Fruit fly (Drosophila melanogaster) whole organism, embryonic: ENCODE results near the gene MICAL-like.

Experiments
- Abd-B ChIP-seq: fragments of 200-800 bp; sonication (Bioruptor generic); optimal IDR thresholded peaks from 2 replicates; lab custom pipeline; 2018; ENCODE audit warnings: missing biosample characterization, mild to moderate bottlenecking, missing genetic modification characterization, moderate library complexity
- C15 ChIP-seq: fragments of 200-800 bp; sonication (Bioruptor generic); IDR thresholded peaks from 3 replicates; pipeline ENCODE4 v1.3.6; 2022; ENCODE audit warnings: missing biosample characterization, missing genetic modification characterization
- CG11247 ChIP-seq: fragments of 200-800 bp; sonication (Bioruptor generic); IDR thresholded peaks from 2 replicates; pipeline ENCODE4 v1.3.6; 2022; ENCODE audit warnings: missing biosample characterization, missing genetic modification characterization
- CG11456 ChIP-seq: fragments of 200-800 bp; sonication (Bioruptor generic); IDR thresholded peaks from 3 replicates; pipeline ENCODE4 v1.3.6; 2022; ENCODE audit warnings: missing biosample characterization, missing genetic modification characterization
- CG1233 ChIP-seq: fragments of 200-800 bp; sonication (Bioruptor generic); optimal IDR thresholded peaks from 4 replicates; lab custom pipeline; 2018; ENCODE audit warnings: missing biosample characterization, mild to moderate bottlenecking, missing genetic modification characterization
- CG14050 ChIP-seq: fragments of 200-800 bp; sonication (Bioruptor generic); IDR thresholded peaks from 3 replicates; pipeline ENCODE4 v1.3.6; 2022; ENCODE audit warnings: missing biosample characterization, missing genetic modification characterization
- CG15269 ChIP-seq: fragments of 200-800 bp; sonication (Bioruptor generic); optimal IDR thresholded peaks from 2 replicates; lab custom pipeline; 2018; ENCODE audit warnings: missing biosample characterization, mild to moderate bottlenecking, missing genetic modification characterization, moderate library complexity
- CG17359 ChIP-seq: fragments of 200-800 bp; sonication (Bioruptor generic); optimal IDR thresholded peaks from 3 replicates; lab custom pipeline; 2018; ENCODE audit warnings: missing biosample characterization, mild to moderate bottlenecking, missing genetic modification characterization, moderate library complexity
- CG2116 ChIP-seq: fragments of 200-800 bp; sonication (Bioruptor generic); optimal IDR thresholded peaks from 3 replicates; lab custom pipeline; 2018; ENCODE audit warnings: missing biosample characterization, mild to moderate bottlenecking, missing genetic modification characterization
- CG31441 ChIP-seq: fragments of 200-800 bp; sonication (Bioruptor generic); IDR thresholded peaks from 2 replicates; pipeline ENCODE4 v1.3.6; 2022; ENCODE audit warnings: missing biosample characterization, missing genetic modification characterization
- CG4820 ChIP-seq: fragments of 200-800 bp; sonication (Bioruptor generic); optimal IDR thresholded peaks from 3 replicates; lab custom pipeline; 2016; ENCODE audit warnings: missing biosample characterization, missing genetic modification characterization
- CG5953 ChIP-seq: fragments of 200-800 bp; sonication (Bioruptor generic); IDR thresholded peaks from 2 replicates; pipeline ENCODE4 v1.3.6; 2022; ENCODE audit warnings: missing biosample characterization, missing genetic modification characterization
- CG6765 ChIP-seq: fragments of 200-800 bp; sonication (Bioruptor generic); optimal IDR thresholded peaks from 3 replicates; lab custom pipeline; 2017; ENCODE audit warnings: missing biosample characterization, mild to moderate bottlenecking, missing genetic modification characterization
- CG7271 ChIP-seq: fragments of 200-800 bp; sonication (Bioruptor generic); optimal IDR thresholded peaks from 2 replicates; lab custom pipeline; 2018; ENCODE audit warnings: missing biosample characterization, mild to moderate bottlenecking, missing genetic modification characterization, moderate library complexity
- CG7372 ChIP-seq: fragments of 200-800 bp; sonication (Bioruptor generic); IDR thresholded peaks from 2 replicates; pipeline ENCODE4 v1.3.6; 2022; ENCODE audit warnings: missing biosample characterization, missing genetic modification characterization
- CG8290 ChIP-seq, 3 experiments: fragments of 200-800 bp; sonication (Bioruptor generic); optimal IDR thresholded peaks; 2 replicates each; lab custom pipeline; 2016 to 2019; ENCODE audit warnings: missing biosample characterization in 3 of 3, missing genetic modification characterization in 3 of 3, mild to moderate bottlenecking in 2 of 3, moderate library complexity in 1 of 3
- CG8388 ChIP-seq: fragments of 200-800 bp; sonication (Bioruptor generic); optimal IDR thresholded peaks from 2 replicates; lab custom pipeline; 2019; ENCODE audit warnings: missing biosample characterization, mild to moderate bottlenecking, missing genetic modification characterization, moderate library complexity
- CG8944 ChIP-seq: fragments of 200-800 bp; sonication (Bioruptor generic); optimal IDR thresholded peaks from 3 replicates; lab custom pipeline; 2016; ENCODE audit warnings: missing biosample characterization, missing genetic modification characterization
- D19A ChIP-seq: fragments of 200-800 bp; optimal IDR thresholded peaks from 3 replicates; lab custom pipeline; 2019; ENCODE audit warnings: missing biosample characterization, mild to moderate bottlenecking, missing genetic modification characterization, moderate library complexity
- Dip3 ChIP-seq: fragments of 200-800 bp; sonication (Bioruptor generic); optimal IDR thresholded peaks from 3 replicates; lab custom pipeline; 2016; ENCODE audit warnings: missing biosample characterization, missing genetic modification characterization
- Doc3 ChIP-seq: fragments of 200-800 bp; sonication (Bioruptor generic); IDR thresholded peaks from 3 replicates; pipeline ENCODE4 v1.3.6; 2022; ENCODE audit warnings: missing biosample characterization, missing genetic modification characterization; ENCODE audit not compliant: partially characterized antibody
- Dref ChIP-seq: fragments of 200-800 bp; sonication (Bioruptor generic); IDR thresholded peaks from 2 replicates; pipeline ENCODE4 v1.3.6; 2022; ENCODE audit warnings: missing biosample characterization, missing genetic modification characterization
- E2f2 ChIP-seq: fragments of 200-800 bp; sonication (Bioruptor generic); IDR thresholded peaks from 2 replicates; pipeline ENCODE4 v1.3.6; 2022; ENCODE audit warnings: missing biosample characterization, missing genetic modification characterization
- H2.0 ChIP-seq: fragments of 200-800 bp; sonication (Bioruptor generic); IDR thresholded peaks from 2 replicates; pipeline ENCODE4 v1.3.6; 2022; ENCODE audit warnings: missing biosample characterization, missing genetic modification characterization
- Hand ChIP-seq: fragments of 200-800 bp; sonication (Bioruptor generic); optimal IDR thresholded peaks from 2 replicates; lab custom pipeline; 2017; ENCODE audit warnings: mild to moderate bottlenecking, missing biosample characterization, missing genetic modification reagents, missing genetic modification characterization
- Hmr ChIP-seq: fragments of 200-800 bp; sonication (Bioruptor generic); optimal IDR thresholded peaks from 3 replicates; lab custom pipeline; 2017; ENCODE audit warnings: mild to moderate bottlenecking, missing biosample characterization, missing genetic modification reagents, missing genetic modification characterization
- Hr51 ChIP-seq, 2 experiments: fragments of 200-800 bp; sonication (Bioruptor generic); optimal IDR thresholded peaks; 2 replicates in 1 of 2; 3 replicates in 1 of 2; lab custom pipeline; 2016 to 2018; ENCODE audit warnings: missing biosample characterization in 2 of 2, missing genetic modification characterization in 2 of 2, mild to moderate bottlenecking in 1 of 2, moderate library complexity in 1 of 2
- Kr ChIP-seq: fragments of 200-800 bp; sonication (Bioruptor generic); optimal IDR thresholded peaks from 2 replicates; lab custom pipeline; 2017; ENCODE audit warnings: missing biosample characterization, mild to moderate bottlenecking, missing genetic modification characterization
- MBD-R2 ChIP-seq: fragments of 200-800 bp; sonication (Bioruptor generic); IDR thresholded peaks from 2 replicates; pipeline ENCODE4 v1.3.6; 2022; ENCODE audit warnings: missing biosample characterization, missing genetic modification characterization
- Opbp ChIP-seq: fragments of 200-800 bp; sonication (Bioruptor generic); IDR thresholded peaks from 3 replicates; pipeline ENCODE4 v1.3.6; 2022; ENCODE audit warnings: missing biosample characterization, missing genetic modification characterization; ENCODE audit not compliant: partially characterized antibody
- Scr ChIP-seq: fragments of 200-800 bp; sonication (Bioruptor generic); IDR thresholded peaks from 2 replicates; pipeline ENCODE4 v1.3.6; 2022; ENCODE audit warnings: missing biosample characterization, missing genetic modification characterization; ENCODE audit not compliant: partially characterized antibody
- aop ChIP-seq: fragments of 200-800 bp; sonication (Bioruptor generic); IDR thresholded peaks from 2 replicates; pipeline ENCODE4 v1.3.6; 2022; ENCODE audit warnings: missing biosample characterization, missing genetic modification characterization
- ato ChIP-seq: fragments of 200-800 bp; sonication (Bioruptor generic); IDR thresholded peaks from 2 replicates; pipeline ENCODE4 v1.3.6; 2022; ENCODE audit warnings: missing biosample characterization, missing genetic modification characterization; ENCODE audit not compliant: partially characterized antibody
- bcd ChIP-seq: fragments of 200-800 bp; sonication (Bioruptor generic); optimal IDR thresholded peaks from 2 replicates; lab custom pipeline; 2017; ENCODE audit warnings: missing biosample characterization, mild to moderate bottlenecking, missing genetic modification characterization
- bsh ChIP-seq, 2 experiments: fragments of 200-800 bp; sonication (Bioruptor generic); optimal IDR thresholded peaks; 2 replicates each; lab custom pipeline; 2017 to 2018; ENCODE audit warnings: mild to moderate bottlenecking in 2 of 2, missing biosample characterization in 2 of 2, missing genetic modification characterization in 2 of 2, moderate library complexity in 1 of 2
- ci ChIP-seq: fragments of 200-800 bp; sonication (Bioruptor generic); IDR thresholded peaks from 3 replicates; pipeline ENCODE4 v1.3.6; 2022; ENCODE audit warnings: missing biosample characterization, missing genetic modification characterization
- ems ChIP-seq: fragments of 200-800 bp; sonication (Bioruptor generic); optimal IDR thresholded peaks from 3 replicates; lab custom pipeline; 2016; ENCODE audit warnings: missing biosample characterization, missing genetic modification characterization
- eyg ChIP-seq: fragments of 200-800 bp; sonication (Bioruptor generic); optimal IDR thresholded peaks from 3 replicates; lab custom pipeline; 2016; ENCODE audit warnings: missing biosample characterization, missing genetic modification characterization
- knrl ChIP-seq: fragments of 200-800 bp; sonication (Bioruptor generic); IDR thresholded peaks from 3 replicates; pipeline ENCODE4 v1.3.6; 2022; ENCODE audit warnings: missing biosample characterization, missing genetic modification characterization; ENCODE audit not compliant: partially characterized antibody
- org-1 ChIP-seq: fragments of 200-800 bp; sonication (Bioruptor generic); optimal IDR thresholded peaks from 2 replicates; lab custom pipeline; 2017; ENCODE audit warnings: missing biosample characterization, missing genetic modification characterization
- ranshi ChIP-seq: fragments of 200-800 bp; sonication (Bioruptor generic); IDR thresholded peaks from 2 replicates; pipeline ENCODE4 v1.3.6; 2022; ENCODE audit warnings: missing biosample characterization, missing genetic modification characterization
- sim ChIP-seq: fragments of 200-800 bp; sonication (Bioruptor generic); IDR thresholded peaks from 2 replicates; pipeline ENCODE4 v1.3.6; 2022; ENCODE audit warnings: missing biosample characterization, missing genetic modification characterization
- sna ChIP-seq: fragments of 200-800 bp; sonication (Bioruptor generic); IDR thresholded peaks from 2 replicates; pipeline ENCODE4 v1.3.6; 2022; ENCODE audit warnings: missing biosample characterization, missing genetic modification characterization; ENCODE audit not compliant: partially characterized antibody
- sug ChIP-seq: fragments of 200-800 bp; optimal IDR thresholded peaks from 2 replicates; lab custom pipeline; 2019; ENCODE audit warnings: missing biosample characterization, mild to moderate bottlenecking, missing genetic modification characterization, moderate library complexity
- tna ChIP-seq: fragments of 200-800 bp; sonication (Bioruptor generic); IDR thresholded peaks from 2 replicates; pipeline ENCODE4 v1.3.6; 2022; ENCODE audit warnings: missing biosample characterization, missing genetic modification characterization; ENCODE audit not compliant: partially characterized antibody
- tup ChIP-seq: fragments of 200-800 bp; sonication (Bioruptor generic); optimal IDR thresholded peaks from 2 replicates; lab custom pipeline; 2016; ENCODE audit warnings: missing biosample characterization, mild to moderate bottlenecking, missing genetic modification characterization, moderate library complexity
- tx ChIP-seq: fragments of 200-800 bp; sonication (Bioruptor generic); optimal IDR thresholded peaks from 2 replicates; lab custom pipeline; 2016; ENCODE audit warnings: missing biosample characterization, missing genetic modification characterization
- unpg ChIP-seq: fragments of 200-800 bp; sonication (Bioruptor generic); optimal IDR thresholded peaks from 3 replicates; lab custom pipeline; 2018; ENCODE audit warnings: missing biosample characterization, mild to moderate bottlenecking, missing genetic modification characterization, moderate library complexity
- zen2 ChIP-seq: fragments of 200-800 bp; sonication (Bioruptor generic); IDR thresholded peaks from 3 replicates; pipeline ENCODE4 v1.3.6; 2022; ENCODE audit warnings: missing biosample characterization, missing genetic modification characterization; ENCODE audit not compliant: partially characterized antibody

The MICAL-like gene

dm6 chr3L:13007946-13008462, 7.1 kb downstream of the MICAL-like start (continued):
- TF ChIP-seq CG7271: no peak
- TF ChIP-seq zen2 (GFP tag; lab: Robert Waterston, UW): no peak; the same call in 2 of the 3 replicates
- peak; percentile 70; the same call in 2 of the 3 replicates for TF ChIP-seq knrl
- TF ChIP-seq sim (GFP tag; lab: Robert Waterston, UW): no peak
- TF ChIP-seq CG7372 (GFP tag; lab: Robert Waterston, UW): no peak
- TF ChIP-seq CG6765: no peak
- TF ChIP-seq Scr (GFP tag; lab: Robert Waterston, UW): peak; percentile 77
- TF ChIP-seq CG2116: peak; percentile 46
- TF ChIP-seq Hand (GFP tag; lab: Kevin White, UChicago): no peak
- peak; percentile 69 for TF ChIP-seq Doc3
- no peak for TF ChIP-seq eyg (GFP tag; lab: Kevin White, UChicago)
- TF ChIP-seq H2.0 (GFP tag; lab: Robert Waterston, UW): no peak
- no peak for TF ChIP-seq tx (GFP tag; lab: Kevin White, UChicago)
- TF ChIP-seq CG8944: no peak
- TF ChIP-seq tup: no peak
- no peak for TF ChIP-seq CG11247 (GFP tag; lab: Robert Waterston, UW)
- TF ChIP-seq CG1233: no peak
- TF ChIP-seq CG5953 (GFP tag; lab: Robert Waterston, UW): no peak
- TF ChIP-seq Hr51 (GFP tag; optimal IDR thresholded peaks at IDR 0.05; lab: Kevin White, UChicago): no peak
- no peak for TF ChIP-seq Hmr (GFP tag; lab: Kevin White, UChicago)
- TF ChIP-seq bcd (GFP tag; lab: Kevin White, UChicago): no peak
- TF ChIP-seq D19A (tag; lab: Kevin White, UChicago): peak; percentile 96
- TF ChIP-seq sug (tag; lab: Kevin White, UChicago): peak; percentile 5
- TF ChIP-seq Opbp: peak; percentile 20; the same call in 2 of the 3 replicates
- TF ChIP-seq CG4820 (GFP tag; lab: Kevin White, UChicago): no peak
- peak; percentile 7; the same call in 1 of the 2 replicates for TF ChIP-seq ranshi
- no peak for TF ChIP-seq aop (GFP tag; lab: Robert Waterston, UW)
- peak; percentile 75 for TF ChIP-seq Dref (GFP tag; lab: Robert Waterston, UW)
- TF ChIP-seq Abd-B (GFP tag; lab: Kevin White, UChicago): peak; percentile 56
- TF ChIP-seq org-1 (GFP tag; lab: Kevin White, UChicago): no peak
- TF ChIP-seq ato (GFP tag; lab: Robert Waterston, UW): no peak; the same call in 1 of the 2 replicates
- TF ChIP-seq CG15269 (tag; lab: Kevin White, UChicago): no peak
- TF ChIP-seq sna (GFP tag; lab: Robert Waterston, UW): peak; percentile 65
- TF ChIP-seq bsh (GFP tag; optimal IDR thresholded peaks at IDR 0.05; lab: Kevin White, UChicago): no peak
- TF ChIP-seq CG11456 (GFP tag; lab: Robert Waterston, UW): no peak
- TF ChIP-seq CG14050 (GFP tag; lab: Robert Waterston, UW): no peak
- TF ChIP-seq CG8290 (GFP tag; optimal IDR thresholded peaks at IDR 0.05; lab: Kevin White, UChicago): peak; percentile 15
- no peak for TF ChIP-seq CG8290 (tag; optimal IDR thresholded peaks at IDR 0.05; lab: Kevin White, UChicago)
- no peak for TF ChIP-seq ci (GFP tag; lab: Robert Waterston, UW)
- TF ChIP-seq Dip3 (GFP tag; lab: Kevin White, UChicago): no peak
- TF ChIP-seq tna (GFP tag; lab: Robert Waterston, UW): peak; percentile 27; the same call in 1 of the 2 replicates
- TF ChIP-seq CG31441 (GFP tag; lab: Robert Waterston, UW): 0 out of 2 replicates have a peak, but pooled peaks have one; percentile 17
- peak; percentile 48 for TF ChIP-seq MBD-R2
- TF ChIP-seq CG8388 (GFP tag; lab: Kevin White, UChicago): no peak
- TF ChIP-seq CG17359 (tag; lab: Kevin White, UChicago): no peak
- TF ChIP-seq unpg (GFP tag; lab: Kevin White, UChicago): no peak
- TF ChIP-seq Kr (GFP tag; lab: Kevin White, UChicago): no peak
- no peak for TF ChIP-seq ems (GFP tag; lab: Kevin White, UChicago)
- TF ChIP-seq C15 (GFP tag; lab: Robert Waterston, UW): no peak
- TF ChIP-seq E2f2 (GFP tag; lab: Robert Waterston, UW): peak; percentile 22; the same call in 1 of the 2 replicates
